Fruit fly (Drosophila melanogaster): ENCODE results near the gene Lint-O.
A peak's percentile ranks its signal among the peaks of the same experiment; 100 is the strongest.

The Lint-O gene

DNA sequence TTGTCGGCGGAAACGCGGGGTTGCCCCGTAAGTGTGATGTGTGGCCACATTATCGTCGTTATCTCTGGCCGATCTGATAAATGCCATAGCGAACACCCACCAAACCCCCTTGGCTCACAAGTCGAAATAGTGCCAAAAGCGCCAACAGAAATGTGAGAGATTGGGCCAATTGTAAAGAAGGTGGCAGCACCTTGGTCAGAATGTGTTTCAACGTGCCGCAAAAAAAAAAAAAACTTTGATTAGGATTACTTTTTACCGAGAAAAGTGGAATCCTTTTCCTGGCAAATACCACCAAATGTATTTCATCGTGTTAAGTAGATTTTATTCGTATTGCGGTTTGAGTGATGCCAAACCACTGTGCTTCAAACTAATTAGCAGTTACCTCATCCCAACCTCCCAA is 44.5 kb downstream of the Lint-O start (continued):
- TF ChIP-seq HLHmδ (GFP tag; optimal IDR thresholded peaks at IDR 0.05) (no peak), Hmx (GFP tag; optimal IDR thresholded peaks at IDR 0.05) (no peak), Nf-YC (tag; optimal IDR thresholded peaks at IDR 0.05) (no peak), CG11247 (GFP tag; IDR thresholded peaks at IDR 0.05) (peak; percentile 89), en (GFP tag; optimal IDR thresholded peaks at IDR 0.05) (peak; percentile 31), CG1602 (GFP tag; optimal IDR thresholded peaks at IDR 0.05) (no peak), CG5953 (GFP tag; IDR thresholded peaks at IDR 0.05) (peak; percentile 62), chinmo (GFP tag; IDR thresholded peaks at IDR 0.05; ENCODE audit: partially characterized antibody) (no peak), CG33557 (GFP tag; optimal IDR thresholded peaks at IDR 0.05) (no peak), CG10366 (GFP tag; IDR thresholded peaks at IDR 0.05) (peak; percentile 89), CG2120 (GFP tag; optimal IDR thresholded peaks at IDR 0.05) (peak; percentile 95), Atf6 (GFP tag; IDR thresholded peaks at IDR 0.05) (peak; percentile 94), CG12391 (tag; optimal IDR thresholded peaks at IDR 0.05) (peak; percentile 64), fu2 (GFP tag; optimal IDR thresholded peaks at IDR 0.05) (peak; percentile 79), CG12155 (GFP tag; optimal IDR thresholded peaks at IDR 0.05) (peak; percentile 79), hkb (optimal IDR thresholded peaks at IDR 0.05) (no peak), hkb (GFP tag; IDR thresholded peaks at IDR 0.05) (peak; percentile 88), Oaz (GFP tag; IDR thresholded peaks at IDR 0.05) (peak; percentile 85), CG13775 (GFP tag; optimal IDR thresholded peaks at IDR 0.05) (peak; percentile 65), repo (GFP tag; optimal IDR thresholded peaks at IDR 0.05) (peak; percentile 62), CG17612 (GFP tag; IDR thresholded peaks at IDR 0.05) (peak; percentile 40; the same call in 1 of the 2 replicates), CG9609 (GFP tag; optimal IDR thresholded peaks at IDR 0.05) (peak; percentile 80), CG9932 (GFP tag; IDR thresholded peaks at IDR 0.05) (peak; percentile 89), Fer1 (GFP tag; optimal IDR thresholded peaks at IDR 0.05) (peak; percentile 86), CG15696 (tag; optimal IDR thresholded peaks at IDR 0.05) (no peak), CG6689 (GFP tag; IDR thresholded peaks at IDR 0.05) (peak; percentile 84), CG10274 (GFP tag; optimal IDR thresholded peaks at IDR 0.05) (peak; percentile 65), CG34422 (GFP tag; IDR thresholded peaks at IDR 0.05) (peak; percentile 85), E2f1 (GFP tag; IDR thresholded peaks at IDR 0.05) (peak; percentile 85), CG34376 (GFP tag; optimal IDR thresholded peaks at IDR 0.05) (no peak), CG30431 (GFP tag; optimal IDR thresholded peaks at IDR 0.05) (peak; percentile 56), Rx (GFP tag; IDR thresholded peaks at IDR 0.05) (peak; percentile 79), lab (GFP tag; optimal IDR thresholded peaks at IDR 0.05) (peak; percentile 95), sug (tag; optimal IDR thresholded peaks at IDR 0.05) (peak; percentile 85), kni (GFP tag; optimal IDR thresholded peaks at IDR 0.05) (no peak), gt (GFP tag; IDR thresholded peaks at IDR 0.05) (no peak; the same call in 1 of the 2 replicates), CG1233 (GFP tag; optimal IDR thresholded peaks at IDR 0.05) (peak; percentile 52), mirr (GFP tag; optimal IDR thresholded peaks at IDR 0.05) (no peak), CG15269 (tag; optimal IDR thresholded peaks at IDR 0.05) (peak; percentile 90), CG4854 (GFP tag; optimal IDR thresholded peaks at IDR 0.05) (peak; percentile 47), Deaf1 (tag; optimal IDR thresholded peaks at IDR 0.05) (no peak), sisA (GFP tag; IDR thresholded peaks at IDR 0.05) (peak; percentile 80), mld (GFP tag; IDR thresholded peaks at IDR 0.05; ENCODE audit: partially characterized antibody) (no peak), CG2889 (GFP tag; IDR thresholded peaks at IDR 0.05) (peak; percentile 87), Med (GFP tag) (peak; percentile 97), CG14014 (GFP tag; IDR thresholded peaks at IDR 0.05) (peak; percentile 92), Dll (GFP tag; IDR thresholded peaks at IDR 0.05; ENCODE audit: partially characterized antibody) (no peak), tin (GFP tag; optimal IDR thresholded peaks at IDR 0.05) (peak; percentile 50), ftz-f1 (GFP tag; optimal IDR thresholded peaks at IDR 0.05) (no peak), ind (GFP tag; optimal IDR thresholded peaks at IDR 0.05) (peak; percentile 86), tna (GFP tag; IDR thresholded peaks at IDR 0.05; ENCODE audit: partially characterized antibody) (no peak), hbn (GFP tag; IDR thresholded peaks at IDR 0.05; ENCODE audit: partially characterized antibody) (no peak)
